Worm (Caenorhabditis elegans) whole organism, early embryonic: ENCODE data around the gene ric-4.

Experiments
- ama-1 ChIP-seq: fragments of 150-350 bp; optimal IDR thresholded peaks from 2 replicates; lab custom pipeline; 2014
- tra-4 ChIP-seq: sonication (generic microtip); optimal IDR thresholded peaks from 2 replicates; lab custom pipeline; 2017; ENCODE audit warnings: missing genetic modification characterization, missing compliant biosample characterization

- TF ChIP-seq tra-4 (tag; lab: Kevin White, UChicago) (no peak), ama-1 (lab: Kevin White, UChicago) (no peak)
Observed at ce11 chrV:10273837-10274236, 3.7 kb upstream of the ric-4 start.
